Fruit fly (Drosophila melanogaster) whole organism, wandering third instar larva: ENCODE measurements around the gene CG31464.

Source experiments
- Abd-B ChIP-seq: fragments of >200 bp; optimal IDR thresholded peaks from 2 replicates; lab custom pipeline; 2017; ENCODE audit warnings: missing biosample characterization, missing genetic modification characterization
- CG9705 ChIP-seq: fragments of 200-800 bp; sonication (Bioruptor generic); optimal IDR thresholded peaks from 2 replicates; lab custom pipeline; 2018; ENCODE audit warnings: missing biosample characterization, mild to moderate bottlenecking, missing genetic modification characterization
- Dfd ChIP-seq: fragments of >200 bp; optimal IDR thresholded peaks from 2 replicates; lab custom pipeline; 2017; ENCODE audit warnings: missing biosample characterization, missing genetic modification characterization
- Dif ChIP-seq: fragments of 200-275, 200-300 bp; sonication (Bioruptor generic); optimal IDR thresholded peaks from 2 replicates; lab custom pipeline; 2018; ENCODE audit warnings: missing biosample characterization, missing genetic modification characterization; ENCODE audit not compliant: partially characterized antibody
- GATAd ChIP-seq: sonication (Bioruptor generic); optimal IDR thresholded peaks from 2 replicates; lab custom pipeline; 2016; ENCODE audit warnings: missing biosample characterization, missing genetic modification characterization
- HLH106 ChIP-seq: fragments of 200-800 bp; optimal IDR thresholded peaks from 3 replicates; lab custom pipeline; 2019; ENCODE audit warnings: missing biosample characterization, mild to moderate bottlenecking, missing genetic modification characterization, moderate library complexity
- Hnf4 ChIP-seq: fragments of 200-800 bp; sonication (Bioruptor generic); optimal IDR thresholded peaks from 2 replicates; lab custom pipeline; 2016; ENCODE audit warnings: missing biosample characterization, mild to moderate bottlenecking, missing genetic modification characterization
- Hr78 ChIP-seq: fragments of >200 bp; optimal IDR thresholded peaks from 2 replicates; lab custom pipeline; 2017; ENCODE audit warnings: missing biosample characterization, missing genetic modification characterization
- Hr83 ChIP-seq: fragments of 200-300 bp; sonication (Bioruptor generic); optimal IDR thresholded peaks from 2 replicates; lab custom pipeline; 2016; ENCODE audit warnings: missing biosample characterization, mild to moderate bottlenecking, missing genetic modification characterization, moderate library complexity; ENCODE audit not compliant: poor library complexity, severe bottlenecking
- Mio ChIP-seq: sonication (Bioruptor generic); optimal IDR thresholded peaks from 2 replicates; lab custom pipeline; 2016; ENCODE audit warnings: missing biosample characterization, missing genetic modification characterization
- Myc ChIP-seq: fragments of >200 bp; optimal IDR thresholded peaks from 2 replicates; lab custom pipeline; 2017
- N ChIP-seq: fragments of >200 bp; optimal IDR thresholded peaks from 2 replicates; lab custom pipeline; 2018; ENCODE audit warnings: missing biosample characterization, missing external identifiers, missing genetic modification characterization
- OdsH ChIP-seq: fragments of 200-800 bp; sonication (Bioruptor generic); optimal IDR thresholded peaks from 2 replicates; lab custom pipeline; 2016; ENCODE audit warnings: missing biosample characterization, mild to moderate bottlenecking, missing genetic modification characterization
- Rel ChIP-seq, 2 experiments: fragments of 200-800 bp; sonication (Bioruptor generic) in 1 of 2; optimal IDR thresholded peaks; 2 replicates in 1 of 2; 3 replicates in 1 of 2; lab custom pipeline; 2016 to 2019; ENCODE audit warnings: mild to moderate bottlenecking in 2 of 2, missing biosample characterization in 2 of 2, missing genetic modification characterization in 2 of 2, moderate library complexity in 1 of 2
- Vsx2 ChIP-seq: fragments of 200-300, 225-300 bp; sonication (Bioruptor generic); optimal IDR thresholded peaks from 2 replicates; lab custom pipeline; 2018; ENCODE audit warnings: missing biosample characterization, missing genetic modification characterization; ENCODE audit not compliant: partially characterized antibody
- br ChIP-seq: fragments of 200-800 bp; sonication (Bioruptor generic); optimal IDR thresholded peaks from 2 replicates; lab custom pipeline; 2016; ENCODE audit warnings: missing biosample characterization, missing genetic modification characterization
- brk ChIP-seq: fragments of 200-800 bp; sonication (Bioruptor generic); optimal IDR thresholded peaks from 2 replicates; lab custom pipeline; 2016; ENCODE audit warnings: missing biosample characterization, mild to moderate bottlenecking, missing genetic modification characterization
- dl ChIP-seq, 2 experiments: fragments of 175-275, 200-275 bp in 1 of 2; fragments of 200-275 bp in 1 of 2; sonication (Bioruptor generic); optimal IDR thresholded peaks; lab custom pipeline; 2018; ENCODE audit warnings: mild to moderate bottlenecking in 2 of 2, missing biosample characterization in 2 of 2, missing genetic modification characterization in 2 of 2, moderate library complexity in 2 of 2; ENCODE audit not compliant: partially characterized antibody in 2 of 2, insufficient read depth in 1 of 2
- dmrt93B ChIP-seq: fragments of 200-800 bp; sonication (Bioruptor generic); optimal IDR thresholded peaks from 2 replicates; lab custom pipeline; 2018; ENCODE audit warnings: missing biosample characterization, mild to moderate bottlenecking, missing genetic modification characterization
- ey ChIP-seq: fragments of 200-800 bp; sonication (Bioruptor generic); optimal IDR thresholded peaks from 2 replicates; lab custom pipeline; 2016; ENCODE audit warnings: missing biosample characterization, missing genetic modification characterization
- foxo ChIP-seq, 2 experiments: fragments of 200-800 bp; sonication (Bioruptor generic); optimal IDR thresholded peaks; 2 replicates in 1 of 2; 3 replicates in 1 of 2; lab custom pipeline; 2016 to 2017; ENCODE audit warnings: missing biosample characterization in 2 of 2, missing genetic modification characterization in 2 of 2
- jim ChIP-seq: fragments of 175-275, 200-325 bp; sonication (Bioruptor generic); optimal IDR thresholded peaks from 2 replicates; lab custom pipeline; 2016; ENCODE audit warnings: missing biosample characterization, mild to moderate bottlenecking, missing genetic modification characterization
- lola ChIP-seq: fragments of >200 bp; optimal IDR thresholded peaks from 2 replicates; lab custom pipeline; 2017; ENCODE audit warnings: missing biosample characterization, missing genetic modification characterization
- psq ChIP-seq: fragments of 200-800 bp; sonication (Bioruptor generic); optimal IDR thresholded peaks from 3 replicates; lab custom pipeline; 2017; ENCODE audit warnings: missing biosample characterization, mild to moderate bottlenecking, missing genetic modification characterization, moderate library complexity
- rgr ChIP-seq: fragments of 200-800 bp; sonication (Bioruptor generic); optimal IDR thresholded peaks from 3 replicates; lab custom pipeline; 2016; ENCODE audit warnings: missing biosample characterization, mild to moderate bottlenecking, missing genetic modification characterization
- usp ChIP-seq: fragments of >200 bp; optimal IDR thresholded peaks from 2 replicates; lab custom pipeline; 2017; ENCODE audit warnings: missing biosample characterization, missing genetic modification characterization
- woc ChIP-seq: sonication (Bioruptor generic); optimal IDR thresholded peaks from 2 replicates; lab custom pipeline; 2016; ENCODE audit warnings: missing biosample characterization, mild to moderate bottlenecking, missing genetic modification characterization

The CG31464 gene

DNA sequence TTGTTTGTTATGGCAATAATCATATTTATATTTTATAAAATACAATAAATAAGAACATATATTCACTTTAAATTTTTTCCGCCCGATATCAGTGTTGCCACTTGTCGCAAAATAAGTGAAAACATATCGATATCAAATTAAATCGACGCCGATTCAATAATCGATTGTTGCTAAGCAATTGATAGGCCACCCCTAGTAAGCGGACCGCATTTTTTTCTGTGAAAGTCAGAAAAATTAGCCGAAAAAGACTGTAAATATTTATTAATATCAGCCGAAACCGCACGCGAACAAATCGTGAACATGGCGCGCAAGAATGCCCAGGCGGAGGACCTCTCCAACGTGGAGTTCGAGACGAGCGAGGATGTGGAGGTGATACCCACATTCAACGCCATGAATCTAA lies 22.0 kb downstream of the CG31464 start, which contains the start of gene CG7483:
Gene CG7483 (plus strand): TSS at position 171 of the 400 bp plus-strand sequence.
- TF ChIP-seq psq (GFP tag; lab: Kevin White, UChicago) = no peak
- TF ChIP-seq br (GFP tag; lab: Kevin White, UChicago) = no peak
- TF ChIP-seq Myc (lab: Kevin White, UChicago) = no peak
- no peak for TF ChIP-seq jim
- no peak for TF ChIP-seq Mio (GFP tag; lab: Kevin White, UChicago)
- no peak for TF ChIP-seq dmrt93B
- no peak for TF ChIP-seq CG9705 (GFP tag; lab: Kevin White, UChicago)
- no peak for TF ChIP-seq woc (GFP tag; lab: Kevin White, UChicago)
- no peak for TF ChIP-seq rgr (GFP tag; lab: Kevin White, UChicago)
- no peak for TF ChIP-seq ey (GFP tag; lab: Kevin White, UChicago)

DNA sequence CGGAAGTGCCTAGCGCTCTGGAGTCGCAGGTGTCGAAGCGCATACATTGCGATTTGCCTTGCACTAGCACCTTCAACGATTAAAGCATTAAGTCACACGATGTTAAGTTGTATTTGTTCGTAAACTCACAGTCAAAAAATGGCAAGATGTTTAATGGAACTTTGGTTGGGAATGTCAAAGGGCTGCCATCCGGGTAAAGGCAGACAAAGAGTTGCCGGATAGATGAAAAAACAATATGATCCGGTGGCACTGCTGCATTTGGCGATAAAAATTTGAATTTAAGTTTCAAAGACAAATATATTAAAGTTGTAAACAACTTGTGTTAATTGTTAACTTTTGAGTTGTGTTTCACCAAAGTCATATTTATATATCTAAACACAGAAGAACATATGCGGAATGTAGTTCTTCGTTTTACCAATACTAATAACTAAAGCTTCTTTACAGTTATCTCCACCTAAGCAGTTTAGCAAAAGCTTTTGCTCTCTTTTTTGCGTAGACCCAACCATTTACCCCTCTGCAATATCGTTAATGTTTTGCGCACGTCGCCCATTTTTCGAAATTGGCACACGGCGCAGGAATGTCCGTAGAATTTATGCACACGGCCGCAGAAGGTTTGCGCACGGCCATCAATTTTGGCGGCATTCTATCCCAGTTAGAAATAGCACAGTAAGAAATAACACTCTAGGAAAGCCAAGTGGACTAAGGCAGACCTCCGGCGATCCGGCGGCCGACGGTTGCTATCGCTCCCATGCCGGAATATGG lies 25.5 kb downstream of the CG31464 start, which contains the start of gene Coq2:
Gene Coq2 (minus strand): TSS at position 200 of the 762 bp plus-strand sequence.
- TF ChIP-seq Hr83 (no peak), HLH106 (no peak), dmrt93B (no peak), Abd-B (GFP tag; lab: Kevin White, UChicago) (no peak), Vsx2 (peak; percentile 100), Dfd (no peak), lola (GFP tag; lab: Kevin White, UChicago) (no peak), dl (GFP tag; optimal IDR thresholded peaks at IDR 0.05; lab: Kevin White, UChicago; ENCODE audit: insufficient read depth in 1 of 2, partially characterized antibody in 2 of 2) (peak; percentile 100), Hr78 (no peak), Myc (lab: Kevin White, UChicago) (peak; percentile 28), usp (no peak), rgr (GFP tag; lab: Kevin White, UChicago) (no peak), Dif (peak; percentile 100), woc (GFP tag; lab: Kevin White, UChicago) (no peak)

- TF ChIP-seq usp = no peak
- no peak for TF ChIP-seq Hnf4 (GFP tag; lab: Kevin White, UChicago)
- peak; percentile 13 for TF ChIP-seq Dif
- TF ChIP-seq brk (GFP tag; lab: Kevin White, UChicago) = no peak
- TF ChIP-seq Vsx2 = peak; percentile 47
- peak in 1 of 2 experiments; percentile 9 for TF ChIP-seq dl (GFP tag; optimal IDR thresholded peaks at IDR 0.05; lab: Kevin White, UChicago; ENCODE audit: insufficient read depth in 1 of 2, partially characterized antibody in 2 of 2)
- TF ChIP-seq GATAd (GFP tag; lab: Kevin White, UChicago) = no peak
- TF ChIP-seq jim = no peak
- TF ChIP-seq Hr78 = no peak
- TF ChIP-seq, all 38 proteins: peak for 3
Measured at dm6 chr3R:8317215-8317614, 26.2 kb downstream of the CG31464 start, which contains the start of gene Ctr1B. Ctr1B (plus strand) TSS chr3R:8317612.

dm6 chr3R:8317709-8318335 lies 26.8 kb downstream of the CG31464 start:
- TF ChIP-seq Myc (lab: Kevin White, UChicago) (no peak), Rel (GFP tag; optimal IDR thresholded peaks at IDR 0.05; lab: Kevin White, UChicago) (no peak), Rel (tag; optimal IDR thresholded peaks at IDR 0.05; lab: Kevin White, UChicago) (peak; percentile 57), foxo (GFP tag; optimal IDR thresholded peaks at IDR 0.05; lab: Kevin White, UChicago) (peak in 1 of 2 experiments; percentile 5)

- no peak for TF ChIP-seq Dif
- no peak for TF ChIP-seq N (GFP tag; lab: Kevin White, UChicago)
- no peak for TF ChIP-seq HLH106
- TF ChIP-seq Rel (GFP tag; optimal IDR thresholded peaks at IDR 0.05; lab: Kevin White, UChicago) = no peak
- TF ChIP-seq Rel (tag; optimal IDR thresholded peaks at IDR 0.05; lab: Kevin White, UChicago) = no peak
Measured at dm6 chr3R:8321447-8321846, 30.4 kb downstream of the CG31464 start, which contains the start of gene Or85a. Or85a (plus strand) TSS chr3R:8321747.

DNA sequence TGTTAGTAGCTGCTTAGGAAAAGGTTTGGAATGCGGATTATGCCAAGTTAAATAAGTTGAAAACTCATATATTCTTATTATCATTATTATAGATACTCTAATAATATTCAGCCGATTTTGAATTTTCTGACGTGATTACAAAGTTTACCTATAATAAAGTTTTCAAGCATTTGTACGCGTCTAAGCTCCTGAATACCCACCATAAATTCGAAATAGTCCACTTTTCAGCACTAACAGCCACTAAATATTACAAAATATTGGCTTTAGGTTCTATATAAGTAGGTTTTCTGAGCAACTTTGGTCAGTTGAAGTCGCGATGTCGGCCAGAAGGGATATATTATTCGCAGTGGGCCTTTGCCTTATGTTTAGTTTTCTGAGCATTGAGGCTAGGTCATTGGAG lies 33.0 kb downstream of the CG31464 start, which contains the start of gene CG7443:
Gene CG7443 (plus strand): TSS at position 301 of the 400 bp plus-strand sequence.
- no peak for TF ChIP-seq OdsH
- no peak for TF ChIP-seq ey (GFP tag; lab: Kevin White, UChicago)
- TF ChIP-seq jim = no peak
- TF ChIP-seq HLH106 = no peak
- no peak for TF ChIP-seq GATAd (GFP tag; lab: Kevin White, UChicago)
- TF ChIP-seq Abd-B (GFP tag; lab: Kevin White, UChicago) = no peak
